Worm (Caenorhabditis elegans): ENCODE data around the gene unc-86.

Gene unc-86

ce11 chrIII:8176265-8176664 is 39.9 kb downstream of the unc-86 start, which contains the start of gene C50C3.12:
TSS of gene C50C3.12 (plus strand) at chrIII:8176565.
- no peak for TF ChIP-seq hnd-1 (tag; optimal IDR thresholded peaks at IDR 0.05)

DNA sequence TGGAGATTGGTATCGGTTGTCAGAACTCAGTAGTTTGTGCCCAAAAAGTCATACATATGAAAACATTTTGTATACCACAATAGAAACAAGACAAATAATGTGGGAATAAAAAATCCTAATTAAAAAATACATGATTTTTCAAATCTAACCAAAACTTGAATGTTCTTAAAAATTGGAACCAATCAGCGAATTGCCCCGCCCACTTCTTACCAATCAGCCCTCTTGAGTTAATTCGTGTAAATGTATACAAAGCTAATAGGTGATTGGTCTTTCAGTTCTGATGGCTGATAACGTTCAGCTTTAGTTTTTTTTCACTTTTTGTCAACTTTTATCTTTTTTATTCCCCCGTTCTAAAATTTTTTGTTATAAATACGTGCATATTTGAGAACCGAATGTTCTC is 40.9 kb downstream of the unc-86 start:
- no peak for TF ChIP-seq ceh-13 (GFP tag; optimal IDR thresholded peaks at IDR 0.05)
- no peak for TF ChIP-seq ets-7 (tag; optimal IDR thresholded peaks at IDR 0.05)
- TF ChIP-seq scrt-1 (GFP tag; IDR thresholded peaks at IDR 0.05): no peak
- no peak for TF ChIP-seq aly-1 (tag; optimal IDR thresholded peaks at IDR 0.05)
- TF ChIP-seq tbx-11 (GFP tag; IDR thresholded peaks at IDR 0.05): no peak
- no peak for TF ChIP-seq sea-1 (GFP tag; conservative IDR thresholded peaks at IDR 0.05)
- no peak for TF ChIP-seq F13C5.2 (tag; optimal IDR thresholded peaks at IDR 0.05)
- TF ChIP-seq pes-1 (GFP tag; IDR thresholded peaks at IDR 0.05): no peak
- no peak for TF ChIP-seq tra-4 (tag; optimal IDR thresholded peaks at IDR 0.05)
- no peak for TF ChIP-seq tbx-37 (GFP tag; conservative IDR thresholded peaks at IDR 0.05)
- TF ChIP-seq ceh-36 (tag; optimal IDR thresholded peaks at IDR 0.05): no peak

ce11 chrIII:8172609-8173133 is 43.5 kb downstream of the unc-86 start:
- TF ChIP-seq ceh-36 (tag; optimal IDR thresholded peaks at IDR 0.05) (no peak), ceh-13 (GFP tag; optimal IDR thresholded peaks at IDR 0.05) (no peak), tra-4 (tag; optimal IDR thresholded peaks at IDR 0.05) (no peak), ama-1 (optimal IDR thresholded peaks at IDR 0.05) (no peak), hmbx-1 (tag; optimal IDR thresholded peaks at IDR 0.05) (no peak), hmg-4 (GFP tag; optimal IDR thresholded peaks at IDR 0.05) (no peak), tbx-37 (GFP tag; conservative IDR thresholded peaks at IDR 0.05) (no peak), tbx-11 (GFP tag; IDR thresholded peaks at IDR 0.05) (no peak), aly-1 (tag; optimal IDR thresholded peaks at IDR 0.05) (no peak), sea-1 (GFP tag; conservative IDR thresholded peaks at IDR 0.05) (no peak), F13C5.2 (tag; optimal IDR thresholded peaks at IDR 0.05) (no peak), pes-1 (GFP tag; IDR thresholded peaks at IDR 0.05) (no peak), hnd-1 (tag; optimal IDR thresholded peaks at IDR 0.05) (no peak), flt-1 (GFP tag; IDR thresholded peaks at IDR 0.05) (no peak), B0310.2 (tag; optimal IDR thresholded peaks at IDR 0.05) (no peak), scrt-1 (GFP tag; IDR thresholded peaks at IDR 0.05) (no peak), ets-7 (tag; optimal IDR thresholded peaks at IDR 0.05) (no peak)

- no peak for TF ChIP-seq sea-1 (GFP tag; conservative IDR thresholded peaks at IDR 0.05)
- no peak for TF ChIP-seq ceh-13 (GFP tag; optimal IDR thresholded peaks at IDR 0.05)
- no peak for TF ChIP-seq F13C5.2 (tag; optimal IDR thresholded peaks at IDR 0.05)
- no peak for TF ChIP-seq flt-1 (GFP tag; IDR thresholded peaks at IDR 0.05)
- no peak for TF ChIP-seq ets-7 (tag; optimal IDR thresholded peaks at IDR 0.05)
- TF ChIP-seq ama-1 (optimal IDR thresholded peaks at IDR 0.05): no peak
- TF ChIP-seq ceh-36 (tag; optimal IDR thresholded peaks at IDR 0.05): no peak
- no peak for TF ChIP-seq tbx-37 (GFP tag; conservative IDR thresholded peaks at IDR 0.05)
- no peak for TF ChIP-seq pes-1 (GFP tag; IDR thresholded peaks at IDR 0.05)
- TF ChIP-seq tbx-11 (GFP tag; IDR thresholded peaks at IDR 0.05): no peak
- TF ChIP-seq hmbx-1 (tag; optimal IDR thresholded peaks at IDR 0.05): no peak
- no peak for TF ChIP-seq scrt-1 (GFP tag; IDR thresholded peaks at IDR 0.05)
- no peak for TF ChIP-seq hmg-4 (GFP tag; optimal IDR thresholded peaks at IDR 0.05)
Observed at ce11 chrIII:8164771-8165170, 51.4 kb downstream of the unc-86 start.

- no peak for TF ChIP-seq hnd-1 (tag; optimal IDR thresholded peaks at IDR 0.05)
- no peak for TF ChIP-seq ets-7 (tag; optimal IDR thresholded peaks at IDR 0.05)
- no peak for TF ChIP-seq tbx-11 (GFP tag; IDR thresholded peaks at IDR 0.05)
- TF ChIP-seq hmbx-1 (tag; optimal IDR thresholded peaks at IDR 0.05): no peak
- TF ChIP-seq hmg-4 (GFP tag; optimal IDR thresholded peaks at IDR 0.05): peak; percentile 60
- TF ChIP-seq ceh-13 (GFP tag; optimal IDR thresholded peaks at IDR 0.05): no peak
- TF ChIP-seq scrt-1 (GFP tag; IDR thresholded peaks at IDR 0.05): no peak
- TF ChIP-seq ama-1 (optimal IDR thresholded peaks at IDR 0.05): no peak
- TF ChIP-seq tra-4 (tag; optimal IDR thresholded peaks at IDR 0.05): no peak
- no peak for TF ChIP-seq ceh-36 (tag; optimal IDR thresholded peaks at IDR 0.05)
- TF ChIP-seq sea-1 (GFP tag; conservative IDR thresholded peaks at IDR 0.05): no peak
- TF ChIP-seq B0310.2 (tag; optimal IDR thresholded peaks at IDR 0.05): no peak
- peak; percentile 41 for TF ChIP-seq F13C5.2 (tag; optimal IDR thresholded peaks at IDR 0.05)
- TF ChIP-seq pes-1 (GFP tag; IDR thresholded peaks at IDR 0.05): no peak
- TF ChIP-seq aly-1 (tag; optimal IDR thresholded peaks at IDR 0.05): no peak
- peak; percentile 38; the same call in 1 of the 2 replicates for TF ChIP-seq flt-1 (GFP tag; IDR thresholded peaks at IDR 0.05)
- TF ChIP-seq tbx-37 (GFP tag; conservative IDR thresholded peaks at IDR 0.05): peak; percentile 47; the same call in 1 of the 2 replicates
Observed at ce11 chrIII:8163788-8164423, 52.2 kb downstream of the unc-86 start, which contains the start of gene prp-8. TSS of gene prp-8 (plus strand) at chrIII:8164373.

ce11 chrIII:8163283-8163682 is 52.9 kb downstream of the unc-86 start, which contains the start of gene bath-42:
TSS of gene bath-42 (minus strand) at chrIII:8163383.
- no peak for TF ChIP-seq pes-1 (GFP tag; IDR thresholded peaks at IDR 0.05)
- TF ChIP-seq ama-1 (optimal IDR thresholded peaks at IDR 0.05): no peak
- no peak for TF ChIP-seq tbx-37 (GFP tag; conservative IDR thresholded peaks at IDR 0.05)
- TF ChIP-seq scrt-1 (GFP tag; IDR thresholded peaks at IDR 0.05): no peak
- TF ChIP-seq tra-4 (tag; optimal IDR thresholded peaks at IDR 0.05): no peak
- TF ChIP-seq hmg-4 (GFP tag; optimal IDR thresholded peaks at IDR 0.05): no peak
- no peak for TF ChIP-seq hnd-1 (tag; optimal IDR thresholded peaks at IDR 0.05)
- TF ChIP-seq B0310.2 (tag; optimal IDR thresholded peaks at IDR 0.05): no peak
- TF ChIP-seq sea-1 (GFP tag; conservative IDR thresholded peaks at IDR 0.05): no peak
- no peak for TF ChIP-seq ets-7 (tag; optimal IDR thresholded peaks at IDR 0.05)
- TF ChIP-seq ceh-13 (GFP tag; optimal IDR thresholded peaks at IDR 0.05): no peak
- TF ChIP-seq flt-1 (GFP tag; IDR thresholded peaks at IDR 0.05): no peak
